Fruit fly (Drosophila melanogaster): ENCODE results near the gene CG31465.

DNA sequence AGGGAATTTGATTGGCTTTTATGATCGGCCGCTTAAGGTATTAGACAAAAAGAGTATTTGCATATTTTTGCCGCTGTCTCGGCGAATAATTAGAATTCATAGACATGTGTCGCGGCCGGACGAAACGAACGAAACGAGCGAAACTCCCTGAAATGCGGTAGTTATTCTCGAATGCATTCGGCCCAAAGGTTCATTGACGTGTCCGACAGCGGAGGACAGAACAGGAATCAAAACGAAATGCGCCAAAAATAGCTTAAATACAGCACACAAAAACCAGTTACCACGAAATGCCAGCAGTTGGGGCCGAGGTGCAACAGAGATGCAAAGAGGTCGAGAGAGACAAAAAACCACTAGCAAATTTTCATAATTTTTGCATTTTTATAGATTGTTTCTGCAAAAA, 23.7 kb downstream of the CG31465 start:
- TF ChIP-seq h (optimal IDR thresholded peaks at IDR 0.05) = no peak
- no peak for TF ChIP-seq Myc (optimal IDR thresholded peaks at IDR 0.05)
- no peak for TF ChIP-seq psq (optimal IDR thresholded peaks at IDR 0.05)
